Worm (Caenorhabditis elegans) whole organism, mixed stage, embryonic: Measurements from ENCODE around the gene C35A5.4.

Source experiments
- nhr-12 ChIP-seq: fragments of 150-350 bp; optimal IDR thresholded peaks from 2 replicates; lab custom pipeline; 2014; ENCODE audit warnings: missing biosample characterization, missing genetic modification characterization
- nhr-76 ChIP-seq: sonication (generic microtip); optimal IDR thresholded peaks from 2 replicates; lab custom pipeline; 2017; ENCODE audit warnings: missing biosample characterization, missing genetic modification characterization
- snpc-4 ChIP-seq: fragments of 150-350 bp; optimal IDR thresholded peaks from 2 replicates; lab custom pipeline; 2014; ENCODE audit warnings: missing biosample characterization, missing genetic modification characterization
- ztf-11 ChIP-seq: fragments of 150-350 bp; optimal IDR thresholded peaks from 2 replicates; lab custom pipeline; 2014; ENCODE audit warnings: missing biosample characterization, missing genetic modification characterization

- no peak for TF ChIP-seq nhr-76 (tag; lab: Kevin White, UChicago)
- no peak for TF ChIP-seq snpc-4 (tag; lab: Kevin White, UChicago)
- no peak for TF ChIP-seq ztf-11
- no peak for TF ChIP-seq nhr-12
These were observed 6.8 kb upstream of the C35A5.4 start, which contains the start of gene ncx-5 for ce11 chrV:10489998-10490397.
